Fruit fly (Drosophila melanogaster) whole organism, wandering third instar larva: ENCODE results near the gene CG16853.

Source experiments
- h ChIP-seq: fragments of 200-800 bp; sonication (Bioruptor generic); optimal IDR thresholded peaks from 3 replicates; lab custom pipeline; 2016; ENCODE audit warnings: missing biosample characterization, mild to moderate bottlenecking, missing genetic modification characterization
- woc ChIP-seq: sonication (Bioruptor generic); optimal IDR thresholded peaks from 2 replicates; lab custom pipeline; 2016; ENCODE audit warnings: missing biosample characterization, mild to moderate bottlenecking, missing genetic modification characterization

dm6 chr2L:13529675-13530074 lies 12.4 kb upstream of the CG16853 start, which contains the start of gene CG33642:
- TF ChIP-seq h (GFP tag; lab: Kevin White, UChicago) (no peak), woc (GFP tag; lab: Kevin White, UChicago) (no peak)
